Fruit fly (Drosophila melanogaster) whole organism, embryonic: Measurements from ENCODE around the gene Hrd3.

Experiments used
- CG10462 ChIP-seq: fragments of 200-800 bp; sonication (Bioruptor generic); optimal IDR thresholded peaks from 2 replicates; lab custom pipeline; 2016; ENCODE audit warnings: missing biosample characterization, missing genetic modification characterization
- CG11560 ChIP-seq: fragments of 200-800 bp; sonication (Bioruptor generic); IDR thresholded peaks from 3 replicates; pipeline ENCODE4 v1.3.6; 2022; ENCODE audit warnings: missing biosample characterization, missing genetic modification characterization
- CG11723 ChIP-seq: fragments of 200-800 bp; sonication (Bioruptor generic); optimal IDR thresholded peaks from 2 replicates; lab custom pipeline; 2017; ENCODE audit warnings: missing biosample characterization, mild to moderate bottlenecking, missing genetic modification characterization
- CG12071 ChIP-seq: fragments of 200-800 bp; sonication (Bioruptor generic); optimal IDR thresholded peaks from 3 replicates; lab custom pipeline; 2018; ENCODE audit warnings: missing biosample characterization, mild to moderate bottlenecking, missing genetic modification characterization
- CG13123 ChIP-seq: fragments of 200-800 bp; sonication (Bioruptor generic); optimal IDR thresholded peaks from 2 replicates; lab custom pipeline; 2016; ENCODE audit warnings: missing biosample characterization, missing genetic modification characterization
- CG13296 ChIP-seq: fragments of 200-800 bp; sonication (Bioruptor generic); optimal IDR thresholded peaks from 3 replicates; lab custom pipeline; 2018; ENCODE audit warnings: missing biosample characterization, mild to moderate bottlenecking, missing genetic modification characterization
- CG13775 ChIP-seq: fragments of 200-800 bp; sonication (Bioruptor generic); optimal IDR thresholded peaks from 3 replicates; lab custom pipeline; 2017; ENCODE audit warnings: missing biosample characterization, mild to moderate bottlenecking, missing genetic modification characterization
- CG14050 ChIP-seq: fragments of 200-800 bp; sonication (Bioruptor generic); IDR thresholded peaks from 3 replicates; pipeline ENCODE4 v1.3.6; 2022; ENCODE audit warnings: missing biosample characterization, missing genetic modification characterization
- CG1603 ChIP-seq: fragments of 200-800 bp; sonication (Bioruptor generic); optimal IDR thresholded peaks from 2 replicates; lab custom pipeline; 2019; ENCODE audit warnings: missing biosample characterization, mild to moderate bottlenecking, missing genetic modification characterization, moderate library complexity
- CG16815 ChIP-seq: fragments of 200-800 bp; sonication (Bioruptor generic); optimal IDR thresholded peaks from 3 replicates; lab custom pipeline; 2017; ENCODE audit warnings: missing biosample characterization, mild to moderate bottlenecking, missing genetic modification characterization
- CG17829 ChIP-seq: fragments of 200-800 bp; optimal IDR thresholded peaks from 2 replicates; lab custom pipeline; 2019; ENCODE audit warnings: missing biosample characterization, mild to moderate bottlenecking, missing genetic modification characterization, moderate library complexity
- CG1792 ChIP-seq: fragments of 200-800 bp; sonication (Bioruptor generic); optimal IDR thresholded peaks from 2 replicates; lab custom pipeline; 2016; ENCODE audit warnings: missing biosample characterization, missing genetic modification characterization
- CG2116 ChIP-seq: fragments of 200-800 bp; sonication (Bioruptor generic); optimal IDR thresholded peaks from 3 replicates; lab custom pipeline; 2018; ENCODE audit warnings: missing biosample characterization, mild to moderate bottlenecking, missing genetic modification characterization
- CG4730 ChIP-seq: fragments of 200-800 bp; sonication (Bioruptor generic); IDR thresholded peaks from 2 replicates; pipeline ENCODE4 v1.3.6; 2022; ENCODE audit warnings: missing biosample characterization, missing genetic modification characterization
- CG4820 ChIP-seq: fragments of 200-800 bp; sonication (Bioruptor generic); optimal IDR thresholded peaks from 3 replicates; lab custom pipeline; 2016; ENCODE audit warnings: missing biosample characterization, missing genetic modification characterization
- CG7928 ChIP-seq: fragments of 200-800 bp; sonication (Bioruptor generic); optimal IDR thresholded peaks from 2 replicates; lab custom pipeline; 2017; ENCODE audit warnings: missing biosample characterization, mild to moderate bottlenecking, missing genetic modification characterization
- CG9797 ChIP-seq: fragments of 200-800 bp; sonication (Bioruptor generic); optimal IDR thresholded peaks from 3 replicates; lab custom pipeline; 2018; ENCODE audit warnings: missing biosample characterization, mild to moderate bottlenecking, missing genetic modification characterization
- CG9932 ChIP-seq: fragments of 200-800 bp; sonication (Bioruptor generic); IDR thresholded peaks from 2 replicates; pipeline ENCODE4 v1.3.6; 2022; ENCODE audit warnings: missing biosample characterization, missing genetic modification characterization
- Dbx ChIP-seq: fragments of 200-800 bp; sonication (Bioruptor generic); IDR thresholded peaks from 3 replicates; pipeline ENCODE4 v1.3.6; 2022; ENCODE audit warnings: missing biosample characterization, missing genetic modification characterization
- Dek ChIP-seq: fragments of 200-800 bp; sonication (Bioruptor generic); optimal IDR thresholded peaks from 3 replicates; lab custom pipeline; 2019; ENCODE audit warnings: missing biosample characterization, mild to moderate bottlenecking, missing genetic modification characterization, moderate library complexity
- Doc2 ChIP-seq: fragments of 200-800 bp; sonication (Bioruptor generic); IDR thresholded peaks from 2 replicates; pipeline ENCODE4 v1.3.6; 2022; ENCODE audit warnings: missing biosample characterization, missing genetic modification characterization
- Dref ChIP-seq: fragments of 200-800 bp; sonication (Bioruptor generic); IDR thresholded peaks from 2 replicates; pipeline ENCODE4 v1.3.6; 2022; ENCODE audit warnings: missing biosample characterization, missing genetic modification characterization
- HLH4C ChIP-seq: fragments of 200-800 bp; sonication (Bioruptor generic); IDR thresholded peaks from 3 replicates; pipeline ENCODE4 v1.3.6; 2022; ENCODE audit warnings: missing biosample characterization, missing genetic modification characterization; ENCODE audit not compliant: partially characterized antibody
- Hmx ChIP-seq: fragments of 200-800 bp; sonication (Bioruptor generic); optimal IDR thresholded peaks from 2 replicates; lab custom pipeline; 2016; ENCODE audit warnings: missing biosample characterization, missing genetic modification characterization
- Jarid2 ChIP-seq: fragments of 200-800 bp; sonication (Bioruptor generic); optimal IDR thresholded peaks from 3 replicates; lab custom pipeline; 2017; ENCODE audit warnings: mild to moderate bottlenecking, missing biosample characterization, missing genetic modification reagents, missing genetic modification characterization
- MBD-R2 ChIP-seq: fragments of 200-800 bp; sonication (Bioruptor generic); IDR thresholded peaks from 2 replicates; pipeline ENCODE4 v1.3.6; 2022; ENCODE audit warnings: missing biosample characterization, missing genetic modification characterization
- Ravus ChIP-seq: fragments of 200-800 bp; sonication (Bioruptor generic); IDR thresholded peaks from 2 replicates; pipeline ENCODE4 v1.3.6; 2022; ENCODE audit warnings: missing biosample characterization, missing genetic modification characterization
- Rx ChIP-seq: fragments of 200-800 bp; sonication (Bioruptor generic); IDR thresholded peaks from 2 replicates; pipeline ENCODE4 v1.3.6; 2022; ENCODE audit warnings: missing biosample characterization, missing genetic modification characterization
- Sry-δ ChIP-seq: fragments of 200-800 bp; sonication (Bioruptor generic); optimal IDR thresholded peaks from 2 replicates; lab custom pipeline; 2016; ENCODE audit warnings: missing biosample characterization, missing genetic modification characterization
- ab ChIP-seq: fragments of 200-800 bp; sonication (Bioruptor generic); optimal IDR thresholded peaks from 2 replicates; lab custom pipeline; 2016; ENCODE audit warnings: missing biosample characterization, missing genetic modification characterization
- abd-A ChIP-seq: fragments of 200-800 bp; sonication (Bioruptor generic); optimal IDR thresholded peaks from 3 replicates; lab custom pipeline; 2019; ENCODE audit warnings: missing biosample characterization, mild to moderate bottlenecking, missing genetic modification characterization, moderate library complexity
- bab2 ChIP-seq: fragments of 200-800 bp; sonication (Bioruptor generic); optimal IDR thresholded peaks from 2 replicates; lab custom pipeline; 2016; ENCODE audit warnings: missing biosample characterization, missing genetic modification characterization
- bbx ChIP-seq: fragments of 200-800 bp; sonication (Bioruptor generic); IDR thresholded peaks from 2 replicates; pipeline ENCODE4 v1.3.6; 2022; ENCODE audit warnings: missing biosample characterization, missing genetic modification characterization; ENCODE audit not compliant: partially characterized antibody
- br ChIP-seq: fragments of >200 bp; optimal IDR thresholded peaks from 2 replicates; lab custom pipeline; 2017
- ci ChIP-seq: fragments of 200-800 bp; sonication (Bioruptor generic); IDR thresholded peaks from 3 replicates; pipeline ENCODE4 v1.3.6; 2022; ENCODE audit warnings: missing biosample characterization, missing genetic modification characterization
- eyg ChIP-seq: fragments of 200-800 bp; sonication (Bioruptor generic); optimal IDR thresholded peaks from 3 replicates; lab custom pipeline; 2016; ENCODE audit warnings: missing biosample characterization, missing genetic modification characterization
- ftz-f1 ChIP-seq: fragments of 200-800 bp; sonication (Bioruptor generic); optimal IDR thresholded peaks from 2 replicates; lab custom pipeline; 2016; ENCODE audit warnings: missing biosample characterization, missing genetic modification characterization
- gsb-n ChIP-seq: fragments of 200-800 bp; sonication (Bioruptor generic); optimal IDR thresholded peaks from 3 replicates; lab custom pipeline; 2018; ENCODE audit warnings: missing biosample characterization, mild to moderate bottlenecking, missing genetic modification characterization
- onecut ChIP-seq: fragments of 200-800 bp; sonication (Bioruptor generic); IDR thresholded peaks from 2 replicates; pipeline ENCODE4 v1.3.6; 2022; ENCODE audit warnings: missing biosample characterization, missing genetic modification characterization
- org-1 ChIP-seq: fragments of 200-800 bp; sonication (Bioruptor generic); optimal IDR thresholded peaks from 2 replicates; lab custom pipeline; 2017; ENCODE audit warnings: missing biosample characterization, missing genetic modification characterization
- p53 ChIP-seq: fragments of 200-800 bp; sonication (Bioruptor generic); optimal IDR thresholded peaks from 2 replicates; lab custom pipeline; 2016; ENCODE audit warnings: missing biosample characterization, missing genetic modification characterization
- pho ChIP-seq: fragments of 200-800 bp; sonication (Bioruptor generic); optimal IDR thresholded peaks from 2 replicates; lab custom pipeline; 2016; ENCODE audit warnings: missing biosample characterization, missing genetic modification characterization
- scrt ChIP-seq: fragments of 200-800 bp; sonication (Bioruptor generic); optimal IDR thresholded peaks from 2 replicates; lab custom pipeline; 2018; ENCODE audit warnings: missing biosample characterization, mild to moderate bottlenecking, missing genetic modification characterization, moderate library complexity
- sens-2 ChIP-seq: fragments of 200-800 bp; sonication (Bioruptor generic); IDR thresholded peaks from 2 replicates; pipeline ENCODE4 v1.3.6; 2022; ENCODE audit warnings: missing biosample characterization, missing genetic modification characterization
- sr ChIP-seq: fragments of 200-800 bp; sonication (Bioruptor generic); IDR thresholded peaks from 3 replicates; pipeline ENCODE4 v1.3.6; 2022; ENCODE audit warnings: missing biosample characterization, missing genetic modification characterization
- tap ChIP-seq: fragments of 200-800 bp; optimal IDR thresholded peaks from 3 replicates; lab custom pipeline; 2019; ENCODE audit warnings: missing biosample characterization, mild to moderate bottlenecking, missing genetic modification characterization, moderate library complexity
- tgo ChIP-seq: fragments of 200-800 bp; sonication (Bioruptor generic); IDR thresholded peaks from 3 replicates; pipeline ENCODE4 v1.3.6; 2022; ENCODE audit warnings: missing biosample characterization, missing genetic modification characterization
- tx ChIP-seq: fragments of 200-800 bp; sonication (Bioruptor generic); optimal IDR thresholded peaks from 2 replicates; lab custom pipeline; 2016; ENCODE audit warnings: missing biosample characterization, missing genetic modification characterization
- usp ChIP-seq: fragments of >200 bp; optimal IDR thresholded peaks from 2 replicates; lab custom pipeline; 2017; ENCODE audit warnings: missing biosample characterization, missing genetic modification characterization
- wek ChIP-seq: fragments of 200-800 bp; sonication (Bioruptor generic); optimal IDR thresholded peaks from 3 replicates; lab custom pipeline; 2018; ENCODE audit warnings: missing biosample characterization, mild to moderate bottlenecking, missing genetic modification characterization, moderate library complexity
- z ChIP-seq: fragments of 200-800 bp; sonication (Bioruptor generic); IDR thresholded peaks from 3 replicates; pipeline ENCODE4 v1.3.6; 2022; ENCODE audit warnings: missing biosample characterization, missing genetic modification characterization
- zf30C ChIP-seq: fragments of 200-800 bp; sonication (Bioruptor generic); optimal IDR thresholded peaks from 3 replicates; lab custom pipeline; 2018; ENCODE audit warnings: missing biosample characterization, mild to moderate bottlenecking, missing genetic modification characterization

Hrd3 gene

dm6 chr3R:23781466-23781935 lies 23.1 kb upstream of the Hrd3 start, which contains the start of the genes Nup98-96 and mbc (continued):
- peak; percentile 20; the same call in 1 of the 2 replicates for TF ChIP-seq Ravus (GFP tag; lab: Robert Waterston, UW)
- no peak for TF ChIP-seq abd-A
- peak; percentile 44 for TF ChIP-seq Dref
- peak; percentile 88 for TF ChIP-seq CG1792 (GFP tag; lab: Kevin White, UChicago)
- peak; percentile 65 for TF ChIP-seq sens-2
- peak; percentile 81 for TF ChIP-seq CG11560 (tag; lab: Robert Waterston, UW)
- no peak for TF ChIP-seq sr (GFP tag; lab: Robert Waterston, UW)
- peak; percentile 34 for TF ChIP-seq CG13123
- peak; percentile 71; the same call in 2 of the 3 replicates for TF ChIP-seq CG14050 (GFP tag; lab: Robert Waterston, UW)
- TF ChIP-seq CG11723: peak; percentile 70
- peak; percentile 83 for TF ChIP-seq CG1603 (tag; lab: Kevin White, UChicago)
- TF ChIP-seq CG7928 (GFP tag; lab: Kevin White, UChicago): peak; percentile 63
- TF ChIP-seq MBD-R2 (GFP tag; lab: Robert Waterston, UW): peak; percentile 67; the same call in 1 of the 2 replicates
- peak; percentile 95 for TF ChIP-seq pho
- peak; percentile 63 for TF ChIP-seq CG2116
- no peak for TF ChIP-seq usp (GFP tag; lab: Kevin White, UChicago)
- TF ChIP-seq z (GFP tag; lab: Robert Waterston, UW): peak; percentile 66; the same call in 1 of the 3 replicates
- TF ChIP-seq CG17829 (tag; lab: Kevin White, UChicago): peak; percentile 89
- peak; percentile 90 for TF ChIP-seq bab2
- TF ChIP-seq org-1: peak; percentile 30
- peak; percentile 78 for TF ChIP-seq Sry-δ (GFP tag; lab: Kevin White, UChicago)
- TF ChIP-seq CG13775: peak; percentile 92
- TF ChIP-seq CG16815: peak; percentile 87
- TF ChIP-seq CG12071 (GFP tag; lab: Kevin White, UChicago): peak; percentile 17
- peak; percentile 45 for TF ChIP-seq CG13296 (GFP tag; lab: Kevin White, UChicago)
- peak; percentile 91 for TF ChIP-seq CG9932 (GFP tag; lab: Robert Waterston, UW)
- peak; percentile 88 for TF ChIP-seq CG4820 (GFP tag; lab: Kevin White, UChicago)
- TF ChIP-seq Hmx (GFP tag; lab: Kevin White, UChicago): no peak
- peak; percentile 80 for TF ChIP-seq CG10462
- peak; percentile 93 for TF ChIP-seq wek (GFP tag; lab: Kevin White, UChicago)
- peak; percentile 72 for TF ChIP-seq Rx
- peak; percentile 74 for TF ChIP-seq eyg (GFP tag; lab: Kevin White, UChicago)
- TF ChIP-seq CG4730 (GFP tag; lab: Robert Waterston, UW): peak; percentile 81
- TF ChIP-seq Doc2: 0 out of 2 replicates have a peak, but pooled peaks have one; percentile 12
- TF ChIP-seq CG9797 (GFP tag; lab: Kevin White, UChicago): peak; percentile 100
- peak; percentile 87 for TF ChIP-seq gsb-n (tag; lab: Kevin White, UChicago)
- peak; percentile 75 for TF ChIP-seq ci (GFP tag; lab: Robert Waterston, UW)
- peak; percentile 30 for TF ChIP-seq ftz-f1
- peak; percentile 83 for TF ChIP-seq tgo (GFP tag; lab: Robert Waterston, UW)
- peak; percentile 89 for TF ChIP-seq Dbx (GFP tag; lab: Robert Waterston, UW)
- no peak for TF ChIP-seq br (lab: Kevin White, UChicago)
- TF ChIP-seq Dek (tag; lab: Kevin White, UChicago): peak; percentile 82
- peak; percentile 45; the same call in 1 of the 2 replicates for TF ChIP-seq bbx
- TF ChIP-seq ab (GFP tag; lab: Kevin White, UChicago): peak; percentile 91
- peak; percentile 91 for TF ChIP-seq tx (GFP tag; lab: Kevin White, UChicago)
- TF ChIP-seq p53 (GFP tag; lab: Kevin White, UChicago): peak; percentile 91
- peak; percentile 54; the same call in 2 of the 3 replicates for TF ChIP-seq HLH4C (GFP tag; lab: Robert Waterston, UW)
- peak; percentile 66 for TF ChIP-seq onecut (GFP tag; lab: Robert Waterston, UW)
- peak; percentile 64 for TF ChIP-seq scrt (GFP tag; lab: Kevin White, UChicago)
- TF ChIP-seq Jarid2 (GFP tag; lab: Kevin White, UChicago): peak; percentile 97
- peak; percentile 19 for TF ChIP-seq tap (tag; lab: Kevin White, UChicago)
- peak; percentile 97 for TF ChIP-seq zf30C (GFP tag; lab: Kevin White, UChicago)
